Worm (Caenorhabditis elegans) whole organism, L2 larva: ENCODE data around the gene R11F4.2.
A peak's percentile ranks its signal among the peaks of the same experiment; 100 is the strongest.
"Not testable (repeated sequence)": the region's sequence is repeated elsewhere in the genome, so short reads cannot be mapped to it uniquely, and the experiment has no call there.

Experiments
- C34F6.9 ChIP-seq: fragments of 150-350 bp; optimal IDR thresholded peaks from 2 replicates; lab custom pipeline; 2014; ENCODE audit warnings: missing biosample characterization, missing genetic modification characterization
- F13H6.1 ChIP-seq: sonication (generic microtip); optimal IDR thresholded peaks from 2 replicates; lab custom pipeline; 2016; ENCODE audit warnings: missing genetic modification characterization, missing compliant biosample characterization
- Y55F3AM.14 ChIP-seq: fragments of 200-800 bp; sonication (Bioruptor generic); optimal IDR thresholded peaks from 2 replicates; lab custom pipeline; 2018; ENCODE audit warnings: mild to moderate bottlenecking, missing genetic modification characterization, missing compliant biosample characterization
- ama-1 ChIP-seq: fragments of 150-350 bp; optimal IDR thresholded peaks from 2 replicates; lab custom pipeline; 2018; ENCODE audit warnings: inconsistent platforms
- nhr-11 ChIP-seq: fragments of 150-350 bp; optimal IDR thresholded peaks from 2 replicates; lab custom pipeline; 2014; ENCODE audit warnings: missing biosample characterization, missing genetic modification characterization
- nhr-25 ChIP-seq: fragments of 150-350 bp; sonication (generic microtip); optimal IDR thresholded peaks from 3 replicates; lab custom pipeline; 2014; ENCODE audit warnings: missing biosample characterization, missing genetic modification characterization
- nhr-77 ChIP-seq: fragments of 150-350 bp; optimal IDR thresholded peaks from 2 replicates; lab custom pipeline; 2014; ENCODE audit warnings: missing biosample characterization, missing genetic modification characterization
- sem-4 ChIP-seq: fragments of 150-350 bp; optimal IDR thresholded peaks from 2 replicates; lab custom pipeline; 2014; ENCODE audit warnings: missing biosample characterization, missing genetic modification reagents, missing genetic modification characterization
- skn-1 ChIP-seq: sonication (generic microtip); optimal IDR thresholded peaks from 2 replicates; lab custom pipeline; 2017; ENCODE audit warnings: missing biosample characterization, missing genetic modification characterization
- unc-62 ChIP-seq: fragments of 150-350 bp; optimal IDR thresholded peaks from 2 replicates; lab custom pipeline; 2014; ENCODE audit warnings: missing biosample characterization, missing genetic modification reagents, missing genetic modification characterization

R11F4.2 gene

ce11 chrII:4134688-4135087 lies 51.8 kb downstream of the R11F4.2 start:
- no peak for TF ChIP-seq ama-1 (lab: Kevin White, UChicago)
- TF ChIP-seq F13H6.1: peak; percentile 5
- TF ChIP-seq nhr-11 (tag; lab: Kevin White, UChicago): no peak
- TF ChIP-seq nhr-77 (tag; lab: Kevin White, UChicago): no peak
- peak; percentile 9 for TF ChIP-seq sem-4 (tag; lab: Kevin White, UChicago)
- no peak for TF ChIP-seq C34F6.9 (tag; lab: Kevin White, UChicago)
- TF ChIP-seq nhr-25: no peak

DNA sequence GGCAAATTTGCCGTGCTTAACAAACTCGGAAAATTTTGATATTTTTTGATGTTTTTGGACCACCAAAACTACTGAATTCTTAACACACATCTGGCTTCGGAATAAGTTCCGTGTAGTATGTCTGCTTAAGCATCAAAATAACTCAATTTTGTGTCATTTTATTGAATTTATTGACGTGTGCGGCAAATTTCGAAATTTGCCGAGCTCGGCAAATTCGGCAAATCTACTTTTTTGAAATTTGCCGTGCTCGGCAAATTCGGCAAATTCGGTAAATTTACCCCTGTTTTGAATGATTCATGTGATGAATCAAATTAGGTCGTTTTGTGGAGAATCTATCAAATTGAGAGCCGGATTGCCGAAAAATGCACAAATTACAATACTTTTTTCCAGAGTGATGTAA lies 52.4 kb downstream of the R11F4.2 start, which contains the start of gene ast-1:
Gene ast-1 (minus strand): TSS at position 101 of the 400 bp plus-strand sequence.
- not testable (repeated sequence) for TF ChIP-seq skn-1 (tag; lab: Kevin White, UChicago); Y55F3AM.14 (GFP tag; lab: Kevin White, UChicago); unc-62 (GFP tag; lab: Kevin White, UChicago)
